Fruit fly (Drosophila melanogaster) whole organism, embryonic: ENCODE measurements around the gene elB.

Experiments
- CG10147 ChIP-seq: fragments of 200-800 bp; sonication (Bioruptor generic); optimal IDR thresholded peaks from 2 replicates; lab custom pipeline; 2019; ENCODE audit warnings: missing biosample characterization, mild to moderate bottlenecking, missing genetic modification characterization, moderate library complexity
- CG11398 ChIP-seq: fragments of 200-800 bp; sonication (Bioruptor generic); optimal IDR thresholded peaks from 2 replicates; lab custom pipeline; 2016; ENCODE audit warnings: missing biosample characterization, missing genetic modification characterization
- CG11560 ChIP-seq: fragments of 200-800 bp; sonication (Bioruptor generic); IDR thresholded peaks from 3 replicates; pipeline ENCODE4 v1.3.6; 2022; ENCODE audit warnings: missing biosample characterization, missing genetic modification characterization
- CG12236 ChIP-seq: fragments of 200-800 bp; sonication (Bioruptor generic); optimal IDR thresholded peaks from 2 replicates; lab custom pipeline; 2016; ENCODE audit warnings: missing biosample characterization, missing genetic modification characterization
- CG12659 ChIP-seq: fragments of 200-800 bp; sonication (Bioruptor generic); optimal IDR thresholded peaks from 3 replicates; lab custom pipeline; 2017; ENCODE audit warnings: mild to moderate bottlenecking, missing biosample characterization, missing genetic modification reagents, missing genetic modification characterization
- CG13296 ChIP-seq: fragments of 200-800 bp; sonication (Bioruptor generic); optimal IDR thresholded peaks from 3 replicates; lab custom pipeline; 2018; ENCODE audit warnings: missing biosample characterization, mild to moderate bottlenecking, missing genetic modification characterization
- CG14014 ChIP-seq: fragments of 200-800 bp; sonication (Bioruptor generic); IDR thresholded peaks from 2 replicates; pipeline ENCODE4 v1.3.6; 2022; ENCODE audit warnings: missing biosample characterization, missing genetic modification characterization
- CG17328 ChIP-seq: fragments of 200-800 bp; sonication (Bioruptor generic); IDR thresholded peaks from 2 replicates; pipeline ENCODE4 v1.3.6; 2022; ENCODE audit warnings: missing biosample characterization, missing genetic modification characterization
- CG18262 ChIP-seq: fragments of 200-800 bp; optimal IDR thresholded peaks from 3 replicates; lab custom pipeline; 2019; ENCODE audit warnings: missing biosample characterization, mild to moderate bottlenecking, missing genetic modification characterization, moderate library complexity
- CG18619 ChIP-seq: fragments of 200-800 bp; sonication (Bioruptor generic); optimal IDR thresholded peaks from 3 replicates; lab custom pipeline; 2017; ENCODE audit warnings: missing biosample characterization, mild to moderate bottlenecking, missing genetic modification characterization
- CG31365 ChIP-seq: fragments of 200-800 bp; sonication (Bioruptor generic); optimal IDR thresholded peaks from 2 replicates; lab custom pipeline; 2018; ENCODE audit warnings: missing biosample characterization, mild to moderate bottlenecking, missing genetic modification characterization
- CG3163 ChIP-seq: fragments of 200-800 bp; sonication (Bioruptor generic); optimal IDR thresholded peaks from 3 replicates; lab custom pipeline; 2016; ENCODE audit warnings: missing biosample characterization, missing genetic modification characterization
- CG3995 ChIP-seq: fragments of 200-800 bp; sonication (Bioruptor generic); optimal IDR thresholded peaks from 3 replicates; lab custom pipeline; 2016; ENCODE audit warnings: missing biosample characterization, missing genetic modification characterization
- CG6654 ChIP-seq: fragments of 200-800 bp; sonication (Bioruptor generic); optimal IDR thresholded peaks from 2 replicates; lab custom pipeline; 2017; ENCODE audit warnings: missing biosample characterization, mild to moderate bottlenecking, missing genetic modification characterization
- CG6765 ChIP-seq: fragments of 200-800 bp; sonication (Bioruptor generic); optimal IDR thresholded peaks from 3 replicates; lab custom pipeline; 2017; ENCODE audit warnings: missing biosample characterization, mild to moderate bottlenecking, missing genetic modification characterization
- CG6791 ChIP-seq: fragments of 200-800 bp; sonication (Bioruptor generic); IDR thresholded peaks from 3 replicates; pipeline ENCODE4 v1.3.6; 2022; ENCODE audit warnings: missing biosample characterization, missing genetic modification characterization; ENCODE audit not compliant: partially characterized antibody
- CG6854 ChIP-seq: fragments of 200-800 bp; sonication (Bioruptor generic); optimal IDR thresholded peaks from 3 replicates; lab custom pipeline; 2017; ENCODE audit warnings: missing biosample characterization, mild to moderate bottlenecking, missing genetic modification characterization
- CG7271 ChIP-seq: fragments of 200-800 bp; sonication (Bioruptor generic); optimal IDR thresholded peaks from 2 replicates; lab custom pipeline; 2018; ENCODE audit warnings: missing biosample characterization, mild to moderate bottlenecking, missing genetic modification characterization, moderate library complexity
- CG7928 ChIP-seq: fragments of 200-800 bp; sonication (Bioruptor generic); optimal IDR thresholded peaks from 2 replicates; lab custom pipeline; 2017; ENCODE audit warnings: missing biosample characterization, mild to moderate bottlenecking, missing genetic modification characterization
- CG7963 ChIP-seq: fragments of 200-800 bp; sonication (Bioruptor generic); IDR thresholded peaks from 3 replicates; pipeline ENCODE4 v1.3.6; 2022; ENCODE audit warnings: missing biosample characterization, missing genetic modification characterization; ENCODE audit not compliant: partially characterized antibody
- CG9817 ChIP-seq: fragments of 200-800 bp; sonication (Bioruptor generic); optimal IDR thresholded peaks from 2 replicates; lab custom pipeline; 2018; ENCODE audit warnings: missing biosample characterization, mild to moderate bottlenecking, missing genetic modification characterization, moderate library complexity
- CG9876 ChIP-seq: fragments of 200-800 bp; sonication (Bioruptor generic); optimal IDR thresholded peaks from 2 replicates; lab custom pipeline; 2016; ENCODE audit warnings: missing biosample characterization, missing genetic modification characterization
- CrebB ChIP-seq: fragments of 200-800 bp; sonication (Bioruptor generic); optimal IDR thresholded peaks from 3 replicates; lab custom pipeline; 2018; ENCODE audit warnings: missing biosample characterization, mild to moderate bottlenecking, missing genetic modification characterization
- Dbx ChIP-seq: fragments of 200-800 bp; sonication (Bioruptor generic); IDR thresholded peaks from 3 replicates; pipeline ENCODE4 v1.3.6; 2022; ENCODE audit warnings: missing biosample characterization, missing genetic modification characterization
- Dek ChIP-seq: fragments of 200-800 bp; sonication (Bioruptor generic); optimal IDR thresholded peaks from 3 replicates; lab custom pipeline; 2019; ENCODE audit warnings: missing biosample characterization, mild to moderate bottlenecking, missing genetic modification characterization, moderate library complexity
- ERR ChIP-seq: fragments of 200-800 bp; sonication (Bioruptor generic); optimal IDR thresholded peaks from 2 replicates; lab custom pipeline; 2016; ENCODE audit warnings: missing biosample characterization, missing genetic modification characterization
- Elba2 ChIP-seq: fragments of 200-800 bp; sonication (Bioruptor generic); optimal IDR thresholded peaks from 3 replicates; lab custom pipeline; 2016; ENCODE audit warnings: missing biosample characterization, missing genetic modification characterization
- Fer3 ChIP-seq: fragments of 200-800 bp; sonication (Bioruptor generic); optimal IDR thresholded peaks from 2 replicates; lab custom pipeline; 2018; ENCODE audit warnings: missing biosample characterization, mild to moderate bottlenecking, missing genetic modification characterization, moderate library complexity
- Gsc ChIP-seq: fragments of 200-800 bp; sonication (Bioruptor generic); IDR thresholded peaks from 2 replicates; pipeline ENCODE4 v1.3.6; 2022; ENCODE audit warnings: missing biosample characterization, missing genetic modification characterization
- H15 ChIP-seq: fragments of 200-800 bp; sonication (Bioruptor generic); IDR thresholded peaks from 3 replicates; pipeline ENCODE4 v1.3.6; 2022; ENCODE audit warnings: missing biosample characterization, missing genetic modification characterization
- HHEX ChIP-seq: fragments of 200-800 bp; sonication (Bioruptor generic); optimal IDR thresholded peaks from 3 replicates; lab custom pipeline; 2017; ENCODE audit warnings: missing biosample characterization, mild to moderate bottlenecking, missing genetic modification characterization, missing genetic modification reagents
- HLHmδ ChIP-seq: fragments of 200-800 bp; sonication (Bioruptor generic); optimal IDR thresholded peaks from 2 replicates; lab custom pipeline; 2018; ENCODE audit warnings: missing biosample characterization, mild to moderate bottlenecking, missing genetic modification characterization, moderate library complexity
- Hey ChIP-seq: fragments of 200-800 bp; sonication (Bioruptor generic); optimal IDR thresholded peaks from 3 replicates; lab custom pipeline; 2018; ENCODE audit warnings: missing biosample characterization, mild to moderate bottlenecking, missing genetic modification characterization
- Hmr ChIP-seq: fragments of 200-800 bp; sonication (Bioruptor generic); optimal IDR thresholded peaks from 3 replicates; lab custom pipeline; 2017; ENCODE audit warnings: mild to moderate bottlenecking, missing biosample characterization, missing genetic modification reagents, missing genetic modification characterization
- Taf1 ChIP-seq: fragments of 200-800 bp; sonication (Bioruptor generic); IDR thresholded peaks from 2 replicates; pipeline ENCODE4 v1.3.6; 2022; ENCODE audit warnings: missing biosample characterization, missing genetic modification characterization
- ato ChIP-seq: fragments of 200-800 bp; sonication (Bioruptor generic); IDR thresholded peaks from 2 replicates; pipeline ENCODE4 v1.3.6; 2022; ENCODE audit warnings: missing biosample characterization, missing genetic modification characterization; ENCODE audit not compliant: partially characterized antibody
- cas ChIP-seq: fragments of 200-800 bp; sonication (Bioruptor generic); IDR thresholded peaks from 2 replicates; pipeline ENCODE4 v1.3.6; 2022; ENCODE audit warnings: missing biosample characterization, missing genetic modification characterization
- cwo ChIP-seq: fragments of 200-800 bp; sonication (Bioruptor generic); optimal IDR thresholded peaks from 3 replicates; lab custom pipeline; 2017; ENCODE audit warnings: missing biosample characterization, missing genetic modification characterization, mild to moderate bottlenecking, moderate library complexity, missing genetic modification reagents
- grau ChIP-seq: fragments of 200-800 bp; optimal IDR thresholded peaks from 3 replicates; lab custom pipeline; 2019; ENCODE audit warnings: missing biosample characterization, mild to moderate bottlenecking, missing genetic modification characterization, moderate library complexity
- gro ChIP-seq: fragments of 200-800 bp; sonication (Bioruptor generic); optimal IDR thresholded peaks from 2 replicates; lab custom pipeline; 2016; ENCODE audit warnings: missing biosample characterization, missing genetic modification characterization
- jigr1 ChIP-seq: fragments of 200-800 bp; sonication (Bioruptor generic); IDR thresholded peaks from 3 replicates; pipeline ENCODE4 v1.3.6; 2022; ENCODE audit warnings: missing biosample characterization, missing genetic modification characterization
- kay ChIP-seq: fragments of 200-800 bp; sonication (Bioruptor generic); optimal IDR thresholded peaks from 2 replicates; lab custom pipeline; 2016; ENCODE audit warnings: missing biosample characterization, missing genetic modification characterization
- mam ChIP-seq: fragments of 200-800 bp; sonication (Bioruptor generic); optimal IDR thresholded peaks from 3 replicates; lab custom pipeline; 2016; ENCODE audit warnings: missing biosample characterization, missing genetic modification characterization
- ranshi ChIP-seq: fragments of 200-800 bp; sonication (Bioruptor generic); IDR thresholded peaks from 2 replicates; pipeline ENCODE4 v1.3.6; 2022; ENCODE audit warnings: missing biosample characterization, missing genetic modification characterization
- seq ChIP-seq: fragments of 200-800 bp; sonication (Bioruptor generic); IDR thresholded peaks from 2 replicates; pipeline ENCODE4 v1.3.6; 2022; ENCODE audit warnings: missing biosample characterization, missing genetic modification characterization
- tgo ChIP-seq: fragments of 200-800 bp; sonication (Bioruptor generic); IDR thresholded peaks from 3 replicates; pipeline ENCODE4 v1.3.6; 2022; ENCODE audit warnings: missing biosample characterization, missing genetic modification characterization
- trem ChIP-seq: fragments of 200-800 bp; optimal IDR thresholded peaks from 3 replicates; lab custom pipeline; 2019; ENCODE audit warnings: missing biosample characterization, mild to moderate bottlenecking, missing genetic modification characterization, moderate library complexity
- zen ChIP-seq: fragments of 200-800 bp; sonication (Bioruptor generic); optimal IDR thresholded peaks from 3 replicates; lab custom pipeline; 2018; ENCODE audit warnings: missing biosample characterization, mild to moderate bottlenecking, missing genetic modification characterization, moderate library complexity
- zfh2 ChIP-seq: fragments of 200-800 bp; sonication (Bioruptor generic); optimal IDR thresholded peaks from 2 replicates; lab custom pipeline; 2016; ENCODE audit warnings: missing biosample characterization, missing genetic modification characterization

elB gene

dm6 chr2L:14355033-14355851 lies 54.1 kb downstream of the elB start, which contains the start of gene Rab14 (continued):
- TF ChIP-seq jigr1: no peak; the same call in 2 of the 3 replicates
- TF ChIP-seq zen (tag; lab: Kevin White, UChicago): peak; percentile 43
- peak; percentile 79 for TF ChIP-seq CG18619 (GFP tag; lab: Kevin White, UChicago)
- peak; percentile 76 for TF ChIP-seq CG12659
- no peak for TF ChIP-seq CG7271 (tag; lab: Kevin White, UChicago)
- TF ChIP-seq CG6791 (GFP tag; lab: Robert Waterston, UW): peak; percentile 89
- peak; percentile 48 for TF ChIP-seq Taf1
- peak; percentile 77 for TF ChIP-seq CG6765 (GFP tag; lab: Kevin White, UChicago)
- TF ChIP-seq CG10147 (GFP tag; lab: Kevin White, UChicago): peak; percentile 57
- TF ChIP-seq gro (GFP tag; lab: Kevin White, UChicago): peak; percentile 63
- no peak for TF ChIP-seq CG31365 (tag; lab: Kevin White, UChicago)
- peak; percentile 28 for TF ChIP-seq CG7928 (GFP tag; lab: Kevin White, UChicago)
- TF ChIP-seq cwo (GFP tag; lab: Kevin White, UChicago): peak; percentile 79
- TF ChIP-seq Hey (tag; lab: Kevin White, UChicago): no peak
- TF ChIP-seq Dek (tag; lab: Kevin White, UChicago): peak; percentile 87
- TF ChIP-seq CG3163 (GFP tag; lab: Kevin White, UChicago): peak; percentile 34
- TF ChIP-seq CG13296 (GFP tag; lab: Kevin White, UChicago): peak; percentile 85
- peak; percentile 73 for TF ChIP-seq CG6854 (GFP tag; lab: Kevin White, UChicago)
- no peak for TF ChIP-seq CG11560 (tag; lab: Robert Waterston, UW)
- TF ChIP-seq cas (GFP tag; lab: Robert Waterston, UW): 0 out of 2 replicates have a peak, but pooled peaks have one; percentile 19
- TF ChIP-seq CG9817 (tag; lab: Kevin White, UChicago): peak; percentile 85
- peak; percentile 58; the same call in 2 of the 3 replicates for TF ChIP-seq H15 (GFP tag; lab: Robert Waterston, UW)
- peak; percentile 85 for TF ChIP-seq Fer3 (tag; lab: Kevin White, UChicago)
- peak; percentile 86 for TF ChIP-seq CG17328 (GFP tag; lab: Robert Waterston, UW)
- peak; percentile 36 for TF ChIP-seq CrebB (tag; lab: Kevin White, UChicago)
- TF ChIP-seq CG3995 (GFP tag; lab: Kevin White, UChicago): peak; percentile 62
- TF ChIP-seq CG12236 (GFP tag; lab: Kevin White, UChicago): peak; percentile 54
- peak; percentile 78; the same call in 2 of the 3 replicates for TF ChIP-seq CG7963 (GFP tag; lab: Robert Waterston, UW)
- TF ChIP-seq ato: peak; percentile 89
- TF ChIP-seq CG18262 (tag; lab: Kevin White, UChicago): peak; percentile 80
- TF ChIP-seq CG6654 (GFP tag; lab: Kevin White, UChicago): peak; percentile 35
- TF ChIP-seq CG9876 (GFP tag; lab: Kevin White, UChicago): peak; percentile 43
- peak; percentile 20 for TF ChIP-seq ERR (GFP tag; lab: Kevin White, UChicago)
- peak; percentile 79 for TF ChIP-seq mam (GFP tag; lab: Kevin White, UChicago)
- TF ChIP-seq kay (GFP tag; lab: Kevin White, UChicago): peak; percentile 75
- TF ChIP-seq CG11398: peak; percentile 68
- peak; percentile 84 for TF ChIP-seq grau (tag; lab: Kevin White, UChicago)
- TF ChIP-seq HLHmδ (GFP tag; lab: Kevin White, UChicago): no peak
- TF ChIP-seq tgo (GFP tag; lab: Robert Waterston, UW): peak; percentile 78
- TF ChIP-seq zfh2 (GFP tag; lab: Kevin White, UChicago): peak; percentile 79
- peak; percentile 89 for TF ChIP-seq Hmr (GFP tag; lab: Kevin White, UChicago)
- peak; percentile 89 for TF ChIP-seq CG14014 (GFP tag; lab: Robert Waterston, UW)
- peak; percentile 80 for TF ChIP-seq Dbx (GFP tag; lab: Robert Waterston, UW)
- no peak for TF ChIP-seq Elba2 (GFP tag; lab: Kevin White, UChicago)
- peak; percentile 77 for TF ChIP-seq ranshi (GFP tag; lab: Robert Waterston, UW)
- no peak for TF ChIP-seq Gsc (GFP tag; lab: Robert Waterston, UW)
- peak; percentile 81 for TF ChIP-seq HHEX (GFP tag; lab: Kevin White, UChicago)
- TF ChIP-seq trem (tag; lab: Kevin White, UChicago): peak; percentile 60
- peak; percentile 82 for TF ChIP-seq seq (GFP tag; lab: Robert Waterston, UW)
